Worm (Caenorhabditis elegans) whole organism, mixed stage, embryonic: ENCODE data around the gene nhr-28.

Experiments used
- bed-3 ChIP-seq: fragments of 200-800 bp; sonication (Bioruptor generic); optimal IDR thresholded peaks from 3 replicates; lab custom pipeline; 2018; ENCODE audit warnings: mild to moderate bottlenecking, missing genetic modification characterization, moderate library complexity, missing compliant biosample characterization
- blmp-1 ChIP-seq: fragments of 150-350 bp; optimal IDR thresholded peaks from 2 replicates; lab custom pipeline; 2014; ENCODE audit warnings: missing biosample characterization, missing genetic modification characterization
- elt-3 ChIP-seq: fragments of 150-350 bp; optimal IDR thresholded peaks from 2 replicates; lab custom pipeline; 2014; ENCODE audit warnings: missing biosample characterization, missing genetic modification characterization
- lin-13 ChIP-seq: fragments of 150-350 bp; optimal IDR thresholded peaks from 2 replicates; lab custom pipeline; 2014; ENCODE audit warnings: missing biosample characterization, missing genetic modification characterization
- lin-32 ChIP-seq: fragments of 200-800 bp; sonication (Bioruptor generic); optimal IDR thresholded peaks from 2 replicates; lab custom pipeline; 2018; ENCODE audit warnings: mild to moderate bottlenecking, missing genetic modification characterization, missing compliant biosample characterization
- lsy-2 ChIP-seq: fragments of 150-350 bp; optimal IDR thresholded peaks from 2 replicates; lab custom pipeline; 2014; ENCODE audit warnings: missing biosample characterization, missing genetic modification characterization
- mab-5 ChIP-seq: fragments of 150-350 bp; optimal IDR thresholded peaks from 2 replicates; lab custom pipeline; 2014; ENCODE audit warnings: missing biosample characterization, missing genetic modification characterization
- nhr-12 ChIP-seq: fragments of 150-350 bp; optimal IDR thresholded peaks from 2 replicates; lab custom pipeline; 2014; ENCODE audit warnings: missing biosample characterization, missing genetic modification characterization
- nhr-237 ChIP-seq: fragments of 150-350 bp; optimal IDR thresholded peaks from 2 replicates; lab custom pipeline; 2014; ENCODE audit warnings: missing biosample characterization, missing genetic modification characterization
- sptf-1 ChIP-seq: sonication (generic microtip); optimal IDR thresholded peaks from 2 replicates; lab custom pipeline; 2017; ENCODE audit warnings: mild to moderate bottlenecking, missing genetic modification characterization, moderate library complexity, missing compliant biosample characterization
- tbx-8 ChIP-seq: fragments of 200-800 bp; sonication (Bioruptor generic); optimal IDR thresholded peaks from 2 replicates; lab custom pipeline; 2018; ENCODE audit warnings: mild to moderate bottlenecking, missing genetic modification characterization, moderate library complexity, missing compliant biosample characterization
- ztf-11 ChIP-seq: fragments of 150-350 bp; optimal IDR thresholded peaks from 2 replicates; lab custom pipeline; 2014; ENCODE audit warnings: missing biosample characterization, missing genetic modification characterization

DNA sequence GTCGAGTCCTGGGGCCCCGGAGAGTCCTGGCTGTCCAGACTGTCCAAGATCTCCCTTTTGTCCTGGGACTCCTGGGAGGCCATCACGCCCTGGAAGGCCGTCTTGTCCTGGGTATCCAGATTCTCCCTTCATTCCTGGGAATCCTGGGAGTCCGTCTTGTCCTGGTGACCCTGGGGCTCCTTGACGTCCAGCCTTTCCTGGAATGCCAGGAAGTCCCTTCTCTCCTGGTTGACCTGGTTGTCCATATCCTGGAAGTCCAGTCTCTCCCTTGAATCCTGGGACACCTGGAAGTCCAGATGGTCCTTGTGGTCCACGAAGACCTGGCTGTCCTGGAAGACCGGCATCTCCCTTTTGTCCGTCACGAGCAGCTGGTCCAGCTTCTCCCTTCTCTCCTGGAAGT, 28.3 kb downstream of the nhr-28 start:
- TF ChIP-seq lin-32 (no peak), nhr-237 (tag; lab: Kevin White, UChicago) (no peak), elt-3 (tag; lab: Kevin White, UChicago) (no peak), mab-5 (tag; lab: Kevin White, UChicago) (no peak), ztf-11 (no peak), lin-13 (tag; lab: Kevin White, UChicago) (no peak), blmp-1 (tag; lab: Kevin White, UChicago) (no peak), lsy-2 (no peak), bed-3 (GFP tag; lab: Kevin White, UChicago) (no peak), nhr-12 (tag; lab: Kevin White, UChicago) (no peak), sptf-1 (no peak), tbx-8 (GFP tag; lab: Kevin White, UChicago) (no peak)
